Worm (Caenorhabditis elegans) whole organism, midembryonic: ENCODE data around the gene H08J19.1.

ENCODE experiments used
- T22C8.4 ChIP-seq: fragments of 200-800 bp; sonication (Bioruptor generic); IDR thresholded peaks from 2 replicates; pipeline ENCODE4 v1.3.6; 2022; ENCODE audit warnings: missing genetic modification characterization, missing compliant biosample characterization
- cog-1 ChIP-seq: sonication (generic microtip); optimal IDR thresholded peaks from 2 replicates; lab custom pipeline; 2016; ENCODE audit warnings: missing genetic modification characterization, missing compliant biosample characterization
- flt-1 ChIP-seq: fragments of 200-800 bp; sonication (Bioruptor generic); IDR thresholded peaks from 2 replicates; pipeline ENCODE4 v1.3.6; 2022; ENCODE audit warnings: missing genetic modification characterization, missing compliant biosample characterization
- klf-2 ChIP-seq: fragments of 200-800 bp; sonication (Bioruptor generic); conservative IDR thresholded peaks from 2 replicates; pipeline ENCODE4 v1.3.6; 2022; ENCODE audit warnings: missing genetic modification reagents, missing genetic modification characterization, missing compliant biosample characterization
- med-1 ChIP-seq: sonication (generic microtip); optimal IDR thresholded peaks from 2 replicates; lab custom pipeline; 2017; ENCODE audit warnings: missing genetic modification characterization, mild to moderate bottlenecking, missing compliant biosample characterization, antibody characterized with exemption, missing genetic modification reagents; ENCODE audit not compliant: insufficient read depth
- ref-1 ChIP-seq: fragments of 200-800 bp; sonication (Bioruptor generic); conservative IDR thresholded peaks from 2 replicates; pipeline ENCODE4 v1.3.6; 2022; ENCODE audit warnings: missing genetic modification reagents, missing genetic modification characterization, missing compliant biosample characterization
- ztf-23 ChIP-seq: fragments of 200-800 bp; sonication (Bioruptor generic); IDR thresholded peaks from 2 replicates; pipeline ENCODE4 v1.3.6; 2022; ENCODE audit warnings: missing genetic modification reagents, missing genetic modification characterization, missing compliant biosample characterization
- ztf-29 ChIP-seq: fragments of 200-800 bp; sonication (Bioruptor generic); IDR thresholded peaks from 2 replicates; pipeline ENCODE4 v1.3.6; 2022; ENCODE audit warnings: missing genetic modification reagents, missing genetic modification characterization, missing compliant biosample characterization

ce11 chrX:15594019-15594418 lies 48.7 kb upstream of the H08J19.1 start:
- TF ChIP-seq ref-1 (GFP tag; lab: Robert Waterston, UW) (no peak), klf-2 (GFP tag; lab: Robert Waterston, UW) (no peak), cog-1 (no peak), ztf-23 (GFP tag; lab: Robert Waterston, UW) (no peak), flt-1 (GFP tag; lab: Robert Waterston, UW) (no peak), T22C8.4 (GFP tag; lab: Robert Waterston, UW) (no peak), med-1 (GFP tag; lab: Kevin White, UChicago) (no peak), ztf-29 (GFP tag; lab: Robert Waterston, UW) (no peak)
